Fruit fly (Drosophila melanogaster): ENCODE results near the gene pum.

The pum gene

DNA sequence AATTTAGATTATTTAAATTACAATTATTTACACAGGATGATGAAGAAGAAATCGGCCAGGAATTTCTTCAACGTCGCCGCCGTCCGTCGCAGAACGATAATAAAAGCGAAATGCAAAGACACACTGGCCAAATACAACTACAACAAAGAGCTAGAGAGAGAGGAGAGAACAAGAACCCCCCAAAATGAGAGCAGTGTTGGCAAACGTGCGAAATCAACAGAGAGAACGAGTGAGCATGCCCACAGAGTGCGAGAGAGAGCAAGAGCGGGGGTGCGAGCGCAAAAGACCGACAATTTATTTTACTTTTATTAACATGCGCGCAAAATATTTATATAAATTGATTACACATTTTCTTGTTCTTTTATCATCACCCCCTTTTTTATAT lies 607 bp downstream of the pum start (continued):
- TF ChIP-seq jumu (GFP tag; optimal IDR thresholded peaks at IDR 0.05): no peak
- no peak for TF ChIP-seq mld (GFP tag; IDR thresholded peaks at IDR 0.05; ENCODE audit: partially characterized antibody)
- no peak for TF ChIP-seq CG12104 (GFP tag; optimal IDR thresholded peaks at IDR 0.05)
- TF ChIP-seq H15 (GFP tag; IDR thresholded peaks at IDR 0.05): no peak
- no peak; the same call in 1 of the 2 replicates for TF ChIP-seq tna (GFP tag; IDR thresholded peaks at IDR 0.05; ENCODE audit: partially characterized antibody)
- TF ChIP-seq Atf3 (GFP tag; optimal IDR thresholded peaks at IDR 0.05): no peak
- no peak for TF ChIP-seq ems (GFP tag; optimal IDR thresholded peaks at IDR 0.05)
- no peak for TF ChIP-seq CG6791 (GFP tag; IDR thresholded peaks at IDR 0.05; ENCODE audit: partially characterized antibody)
- TF ChIP-seq corto (GFP tag; optimal IDR thresholded peaks at IDR 0.05): peak; percentile 70
- TF ChIP-seq CG10321 (GFP tag; IDR thresholded peaks at IDR 0.05): no peak; the same call in 1 of the 2 replicates
- TF ChIP-seq crc (GFP tag; optimal IDR thresholded peaks at IDR 0.05): no peak
- no peak for TF ChIP-seq sc (optimal IDR thresholded peaks at IDR 0.05)
- TF ChIP-seq sc (GFP tag; optimal IDR thresholded peaks at IDR 0.05): no peak
- TF ChIP-seq D19B (GFP tag; optimal IDR thresholded peaks at IDR 0.05): no peak
- TF ChIP-seq Sox102F (GFP tag; optimal IDR thresholded peaks at IDR 0.05): no peak
- TF ChIP-seq bbx (GFP tag; IDR thresholded peaks at IDR 0.05; ENCODE audit: partially characterized antibody): no peak
- no peak for TF ChIP-seq E2f1 (GFP tag; IDR thresholded peaks at IDR 0.05)
- no peak for TF ChIP-seq Dek (tag; optimal IDR thresholded peaks at IDR 0.05)
- no peak for TF ChIP-seq jigr1 (GFP tag; IDR thresholded peaks at IDR 0.05)
- peak; percentile 18; the same call in 1 of the 2 replicates for TF ChIP-seq Rfx (GFP tag; IDR thresholded peaks at IDR 0.05)
- TF ChIP-seq CG10431 (GFP tag; optimal IDR thresholded peaks at IDR 0.05): peak; percentile 30
- TF ChIP-seq Oli (tag; optimal IDR thresholded peaks at IDR 0.05): no peak
- no peak for TF ChIP-seq sqz (GFP tag; optimal IDR thresholded peaks at IDR 0.05)
- TF ChIP-seq CG8089 (GFP tag; optimal IDR thresholded peaks at IDR 0.05): no peak
- no peak for TF ChIP-seq cwo (GFP tag; optimal IDR thresholded peaks at IDR 0.05)
- TF ChIP-seq inv (GFP tag; IDR thresholded peaks at IDR 0.05; ENCODE audit: partially characterized antibody): no peak
- no peak for TF ChIP-seq HmgD (GFP tag; optimal IDR thresholded peaks at IDR 0.05)
- no peak for TF ChIP-seq CG13624 (GFP tag; optimal IDR thresholded peaks at IDR 0.05)
- no peak for TF ChIP-seq Pdp1 (GFP tag; optimal IDR thresholded peaks at IDR 0.05)
- TF ChIP-seq CG9817 (tag; optimal IDR thresholded peaks at IDR 0.05): no peak
- peak; percentile 71; the same call in 1 of the 2 replicates for TF ChIP-seq seq (GFP tag; IDR thresholded peaks at IDR 0.05)
- no peak for TF ChIP-seq CG13775 (GFP tag; optimal IDR thresholded peaks at IDR 0.05)
- TF ChIP-seq ind (GFP tag; optimal IDR thresholded peaks at IDR 0.05): no peak
- no peak for TF ChIP-seq twi (tag; optimal IDR thresholded peaks at IDR 0.05)
- no peak for TF ChIP-seq CG10209 (GFP tag; optimal IDR thresholded peaks at IDR 0.05)
- peak; percentile 11; the same call in 1 of the 2 replicates for TF ChIP-seq CG13287 (GFP tag; IDR thresholded peaks at IDR 0.05; ENCODE audit: partially characterized antibody)
- no peak for TF ChIP-seq Side (GFP tag; optimal IDR thresholded peaks at IDR 0.05)
- TF ChIP-seq GATAe (GFP tag; conservative IDR thresholded peaks at IDR 0.05): no peak
- TF ChIP-seq CG10366 (GFP tag; IDR thresholded peaks at IDR 0.05): no peak
- TF ChIP-seq Nf-YC (tag; optimal IDR thresholded peaks at IDR 0.05): peak; percentile 31
- TF ChIP-seq CG10959 (GFP tag; IDR thresholded peaks at IDR 0.05): no peak
- no peak for TF ChIP-seq Kr (GFP tag; optimal IDR thresholded peaks at IDR 0.05)
- TF ChIP-seq Oaz (GFP tag; IDR thresholded peaks at IDR 0.05): no peak
- no peak for TF ChIP-seq Atf-2 (GFP tag; optimal IDR thresholded peaks at IDR 0.05)
- no peak for TF ChIP-seq HLH4C (GFP tag; IDR thresholded peaks at IDR 0.05; ENCODE audit: partially characterized antibody)
- no peak for TF ChIP-seq dan (GFP tag; IDR thresholded peaks at IDR 0.05)
- TF ChIP-seq CG4404 (GFP tag; IDR thresholded peaks at IDR 0.05): no peak
- no peak for TF ChIP-seq fd3F (GFP tag; optimal IDR thresholded peaks at IDR 0.05)
- TF ChIP-seq Hr51 (GFP tag; optimal IDR thresholded peaks at IDR 0.05): no peak
- TF ChIP-seq CG17328 (GFP tag; IDR thresholded peaks at IDR 0.05): no peak
- TF ChIP-seq so (GFP tag; IDR thresholded peaks at IDR 0.05): no peak
